Fruit fly (Drosophila melanogaster) whole organism, adult: ENCODE data around the gene Syt12.

ENCODE experiments used
- CG11617 ChIP-seq: fragments of 200-800 bp; sonication (Bioruptor generic); optimal IDR thresholded peaks from 2 replicates; lab custom pipeline; 2017; ENCODE audit warnings: mild to moderate bottlenecking, missing biosample characterization, missing genetic modification reagents, missing genetic modification characterization
- CG12768 ChIP-seq: fragments of 200-800 bp; sonication (Bioruptor generic); optimal IDR thresholded peaks from 2 replicates; lab custom pipeline; 2017; ENCODE audit warnings: missing biosample characterization, missing genetic modification characterization, mild to moderate bottlenecking, moderate library complexity, missing genetic modification reagents
- CG14711 ChIP-seq: fragments of 200-800 bp; sonication (Bioruptor generic); optimal IDR thresholded peaks from 2 replicates; lab custom pipeline; 2018; ENCODE audit warnings: missing biosample characterization, mild to moderate bottlenecking, missing genetic modification characterization, moderate library complexity
- CG1620 ChIP-seq: fragments of 200-800 bp; sonication (Bioruptor generic); optimal IDR thresholded peaks from 2 replicates; lab custom pipeline; 2016; ENCODE audit warnings: missing biosample characterization, missing genetic modification characterization
- CG33017 ChIP-seq: fragments of 200-800 bp; sonication (Bioruptor generic); optimal IDR thresholded peaks from 2 replicates; lab custom pipeline; 2018; ENCODE audit warnings: missing biosample characterization, mild to moderate bottlenecking, missing genetic modification characterization, moderate library complexity
- CG5204 ChIP-seq: fragments of 200-800 bp; sonication (Bioruptor generic); optimal IDR thresholded peaks from 2 replicates; lab custom pipeline; 2016; ENCODE audit warnings: missing biosample characterization, missing genetic modification characterization
- CG7045 ChIP-seq: fragments of 200-800 bp; sonication (Bioruptor generic); optimal IDR thresholded peaks from 2 replicates; lab custom pipeline; 2017; ENCODE audit warnings: missing biosample characterization, mild to moderate bottlenecking, missing genetic modification characterization
- CG7101 ChIP-seq: fragments of 200-800 bp; sonication (Bioruptor generic); optimal IDR thresholded peaks from 2 replicates; lab custom pipeline; 2018; ENCODE audit warnings: missing biosample characterization, mild to moderate bottlenecking, missing genetic modification characterization, moderate library complexity
- Clk ChIP-seq: fragments of 200-800 bp; sonication (Bioruptor generic); optimal IDR thresholded peaks from 2 replicates; lab custom pipeline; 2017; ENCODE audit warnings: missing biosample characterization, missing genetic modification characterization
- Crg-1 ChIP-seq: fragments of 200-800 bp; sonication (Bioruptor generic); optimal IDR thresholded peaks from 2 replicates; lab custom pipeline; 2016; ENCODE audit warnings: missing biosample characterization, missing genetic modification characterization
- Hr96 ChIP-seq: fragments of 200-800 bp; sonication (Bioruptor generic); optimal IDR thresholded peaks from 2 replicates; lab custom pipeline; 2016; ENCODE audit warnings: missing biosample characterization, missing genetic modification characterization
- Mnt ChIP-seq: fragments of 200-800 bp; sonication (Bioruptor generic); optimal IDR thresholded peaks from 2 replicates; lab custom pipeline; 2016; ENCODE audit warnings: missing biosample characterization, mild to moderate bottlenecking, missing genetic modification characterization
- bab1 ChIP-seq: fragments of 200-800 bp; sonication (Bioruptor generic); optimal IDR thresholded peaks from 3 replicates; lab custom pipeline; 2019; ENCODE audit warnings: missing biosample characterization, mild to moderate bottlenecking, missing genetic modification characterization, moderate library complexity
- cic ChIP-seq: fragments of 200-800 bp; sonication (Bioruptor generic); optimal IDR thresholded peaks from 2 replicates; lab custom pipeline; 2017; ENCODE audit warnings: missing biosample characterization, mild to moderate bottlenecking, missing genetic modification characterization, moderate library complexity
- cnc ChIP-seq, 2 experiments: fragments of >200 bp; optimal IDR thresholded peaks; 2 replicates each; lab custom pipeline; 2017
- kay ChIP-seq: fragments of 200-800 bp; sonication (Bioruptor generic); peaks from one replicate; lab custom pipeline; 2016; ENCODE audit warnings: missing biosample characterization, missing genetic modification characterization, borderline replicate concordance
- ovo ChIP-seq: fragments of 200-800 bp; sonication (Bioruptor generic); optimal IDR thresholded peaks from 2 replicates; lab custom pipeline; 2016; ENCODE audit warnings: missing biosample characterization, missing genetic modification characterization
- pad ChIP-seq: fragments of 200-800 bp; sonication (Bioruptor generic); optimal IDR thresholded peaks from 3 replicates; lab custom pipeline; 2017; ENCODE audit warnings: missing biosample characterization, missing genetic modification characterization, mild to moderate bottlenecking, moderate library complexity, missing genetic modification reagents
- tj ChIP-seq: fragments of 200-800 bp; sonication (Bioruptor generic); optimal IDR thresholded peaks from 3 replicates; lab custom pipeline; 2017; ENCODE audit warnings: missing biosample characterization, mild to moderate bottlenecking, missing genetic modification characterization, moderate library complexity
- toe ChIP-seq: fragments of 200-800 bp; sonication (Bioruptor generic); optimal IDR thresholded peaks from 2 replicates; lab custom pipeline; 2016; ENCODE audit warnings: missing biosample characterization, missing genetic modification characterization

Gene Syt12

DNA sequence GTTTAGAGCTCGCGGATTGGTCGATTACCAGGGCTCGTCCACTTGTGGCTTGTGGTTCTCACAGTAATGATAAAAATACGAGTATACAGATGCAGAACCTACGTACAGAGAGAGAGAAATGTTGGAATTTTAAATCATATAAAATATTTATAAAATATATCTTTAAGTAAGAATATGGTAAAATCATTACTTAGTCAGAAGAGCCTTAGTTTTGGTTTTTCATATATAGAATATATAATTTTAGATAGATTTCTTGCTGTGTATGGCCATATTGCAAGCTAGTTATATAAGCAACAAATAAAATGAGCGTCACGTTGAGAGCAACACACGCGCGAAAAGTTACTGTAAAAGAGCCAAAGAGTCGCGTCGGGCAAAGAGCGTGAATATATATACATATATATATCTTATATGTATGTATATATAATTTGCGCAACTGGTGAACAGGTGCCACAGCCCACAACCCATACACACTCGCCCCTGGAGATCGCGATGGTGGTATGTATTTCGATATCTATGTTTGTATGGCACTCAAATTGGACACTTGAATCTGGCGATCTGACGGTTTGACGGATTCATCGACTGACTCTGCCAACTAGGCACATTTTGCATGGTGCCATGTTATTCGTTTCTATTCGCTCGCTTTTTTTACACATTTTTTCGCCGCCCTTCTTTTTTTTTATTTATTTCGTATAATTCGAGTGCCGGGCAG lies 31.6 kb downstream of the Syt12 start:
- TF ChIP-seq CG11617 (peak; percentile 72), Hr96 (no peak), cic (GFP tag; lab: Kevin White, UChicago) (no peak), CG12768 (GFP tag; lab: Kevin White, UChicago) (peak; percentile 17), Crg-1 (no peak), CG7101 (peak; percentile 91), Mnt (GFP tag; lab: Kevin White, UChicago) (no peak), Clk (GFP tag; lab: Kevin White, UChicago) (no peak), toe (GFP tag; lab: Kevin White, UChicago) (no peak), pad (GFP tag; lab: Kevin White, UChicago) (peak; percentile 72), CG7045 (peak; percentile 69), kay (no peak), tj (GFP tag; lab: Kevin White, UChicago) (peak; percentile 91), bab1 (GFP tag; lab: Kevin White, UChicago) (peak; percentile 97), ovo (GFP tag; lab: Kevin White, UChicago) (peak; percentile 34), cnc (optimal IDR thresholded peaks at IDR 0.05; lab: Kevin White, UChicago) (no peak), CG1620 (GFP tag; lab: Kevin White, UChicago) (no peak), CG14711 (peak; percentile 91), CG33017 (tag; lab: Kevin White, UChicago) (peak; percentile 83), CG5204 (GFP tag; lab: Kevin White, UChicago) (no peak)

- peak; percentile 53 for TF ChIP-seq CG7101
- TF ChIP-seq ovo (GFP tag; lab: Kevin White, UChicago) = no peak
- peak; percentile 48 for TF ChIP-seq CG14711
- TF ChIP-seq Hr96 = no peak
- peak; percentile 89 for TF ChIP-seq tj (GFP tag; lab: Kevin White, UChicago)
- peak; percentile 52 for TF ChIP-seq Crg-1
- TF ChIP-seq bab1 (GFP tag; lab: Kevin White, UChicago) = peak; percentile 69
- TF ChIP-seq pad (GFP tag; lab: Kevin White, UChicago) = peak; percentile 42
Measured at dm6 chrX:13391174-13392040, 32.4 kb downstream of the Syt12 start.

- TF ChIP-seq ovo (GFP tag; lab: Kevin White, UChicago) (no peak), Mnt (GFP tag; lab: Kevin White, UChicago) (no peak), Hr96 (no peak), CG5204 (GFP tag; lab: Kevin White, UChicago) (no peak), tj (GFP tag; lab: Kevin White, UChicago) (no peak), CG7045 (no peak)
Measured at dm6 chrX:13392041-13392353, 32.9 kb downstream of the Syt12 start.

DNA sequence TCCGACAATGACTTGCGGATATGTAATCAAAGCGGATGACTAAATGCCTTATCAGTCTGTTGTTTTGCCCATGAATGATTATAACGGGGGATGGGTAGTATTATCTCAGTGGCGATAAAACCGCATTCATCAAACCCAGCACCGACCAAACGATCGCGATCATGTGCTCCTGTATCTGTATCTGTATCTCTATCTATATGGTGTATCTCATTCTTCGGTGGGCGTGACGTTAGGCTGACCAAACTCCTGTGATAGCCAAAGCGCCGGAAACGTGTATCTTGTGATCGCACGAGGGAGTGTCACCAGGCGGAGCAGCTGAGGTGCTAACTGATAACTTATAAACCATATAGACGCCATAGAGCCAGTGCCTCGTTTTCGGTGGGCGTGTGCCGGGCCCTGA lies 33.7 kb downstream of the Syt12 start:
- TF ChIP-seq CG33017 (tag; lab: Kevin White, UChicago) (no peak), cnc (optimal IDR thresholded peaks at IDR 0.05; lab: Kevin White, UChicago) (peak; percentile 15 to 66)

DNA sequence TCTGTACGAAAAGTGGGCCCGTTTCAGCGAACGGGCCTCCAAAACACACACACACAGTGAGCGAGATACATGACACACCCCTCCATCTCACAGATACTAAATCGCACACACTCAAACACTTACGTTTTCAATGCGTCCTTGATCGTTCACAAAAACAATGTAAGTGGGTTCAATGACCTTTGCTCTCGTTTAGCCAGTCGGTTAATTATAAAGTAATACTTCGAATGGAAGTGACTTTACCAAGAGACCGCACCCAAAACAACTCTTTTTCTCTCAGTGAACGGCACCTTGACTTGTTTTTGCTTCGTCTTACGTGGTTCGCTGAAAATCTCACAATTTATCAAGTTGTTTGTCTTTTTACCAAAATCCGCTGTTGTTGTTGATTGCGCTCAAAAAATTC lies 35.3 kb downstream of the Syt12 start:
- TF ChIP-seq Crg-1 (no peak), Clk (GFP tag; lab: Kevin White, UChicago) (no peak), Mnt (GFP tag; lab: Kevin White, UChicago) (no peak), CG33017 (tag; lab: Kevin White, UChicago) (no peak), tj (GFP tag; lab: Kevin White, UChicago) (no peak), kay (no peak), CG1620 (GFP tag; lab: Kevin White, UChicago) (no peak), cnc (optimal IDR thresholded peaks at IDR 0.05; lab: Kevin White, UChicago) (no peak)

dm6 chrX:13395020-13395419 lies 36.0 kb downstream of the Syt12 start:
- TF ChIP-seq CG7101 = no peak
- TF ChIP-seq Mnt (GFP tag; lab: Kevin White, UChicago) = peak; percentile 42
- no peak for TF ChIP-seq Clk (GFP tag; lab: Kevin White, UChicago)
- no peak for TF ChIP-seq kay
- no peak for TF ChIP-seq CG5204 (GFP tag; lab: Kevin White, UChicago)
- no peak for TF ChIP-seq cnc (optimal IDR thresholded peaks at IDR 0.05; lab: Kevin White, UChicago)

dm6 chrX:13395988-13396377 lies 36.9 kb downstream of the Syt12 start:
- peak; percentile 96 for TF ChIP-seq tj (GFP tag; lab: Kevin White, UChicago)
- TF ChIP-seq CG7045 = no peak
- no peak for TF ChIP-seq ovo (GFP tag; lab: Kevin White, UChicago)
- TF ChIP-seq Crg-1 = no peak
- TF ChIP-seq pad (GFP tag; lab: Kevin White, UChicago) = peak; percentile 39
- TF ChIP-seq CG11617 = no peak
- no peak for TF ChIP-seq CG1620 (GFP tag; lab: Kevin White, UChicago)
- TF ChIP-seq Hr96 = no peak
- no peak for TF ChIP-seq toe (GFP tag; lab: Kevin White, UChicago)
- TF ChIP-seq cnc (optimal IDR thresholded peaks at IDR 0.05; lab: Kevin White, UChicago) = no peak
- no peak for TF ChIP-seq Clk (GFP tag; lab: Kevin White, UChicago)
- TF ChIP-seq Mnt (GFP tag; lab: Kevin White, UChicago) = no peak
